Worm (Caenorhabditis elegans) whole organism, L4/young adult: Measurements from ENCODE around the gene mev-1.

Experiments
- dao-5 ChIP-seq: sonication (generic microtip); optimal IDR thresholded peaks from 2 replicates; lab custom pipeline; 2016; ENCODE audit warnings: missing genotype, missing genetic modification characterization, moderate library complexity, missing compliant biosample characterization
- him-1 ChIP-seq: sonication (generic microtip); optimal IDR thresholded peaks from 2 replicates; lab custom pipeline; 2016; ENCODE audit warnings: missing genotype, missing genetic modification reagents, missing genetic modification characterization, missing compliant biosample characterization

DNA sequence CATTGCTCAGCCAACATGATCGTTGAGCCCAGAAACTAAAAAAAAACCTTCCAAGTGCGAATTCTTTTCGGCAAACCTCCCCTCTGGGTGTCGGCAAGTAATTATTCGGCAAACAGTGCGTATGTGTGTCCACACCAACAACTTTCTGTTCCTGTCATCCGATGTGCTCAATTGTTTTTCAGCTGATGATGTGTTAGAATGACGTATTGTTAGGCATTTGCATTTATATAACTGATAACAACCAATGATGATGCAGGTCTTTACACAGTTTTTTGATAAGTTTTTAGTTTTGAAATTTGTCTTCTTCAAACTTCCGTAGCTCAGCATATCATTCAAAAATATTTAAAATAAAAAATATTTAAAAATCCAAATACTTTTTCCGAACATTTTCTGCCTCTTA, 44.8 kb downstream of the mev-1 start:
- TF ChIP-seq him-1 = no peak
- no peak for TF ChIP-seq dao-5 (tag; lab: Kevin White, UChicago)
